Worm (Caenorhabditis elegans) whole organism, late embryonic: ENCODE measurements around the gene spe-6.

Experiments
- F13H6.1 ChIP-seq: sonication (generic microtip); optimal IDR thresholded peaks from 2 replicates; lab custom pipeline; 2016; ENCODE audit warnings: missing genetic modification characterization, missing compliant biosample characterization
- K02D7.2 ChIP-seq: sonication (generic microtip); optimal IDR thresholded peaks from 2 replicates; lab custom pipeline; 2017; ENCODE audit warnings: mild to moderate bottlenecking, missing genetic modification characterization, missing compliant biosample characterization
- K09A11.1 ChIP-seq: sonication (generic microtip); optimal IDR thresholded peaks from 2 replicates; lab custom pipeline; 2017; ENCODE audit warnings: antibody characterized with exemption, mild to moderate bottlenecking, missing genetic modification characterization, missing compliant biosample characterization; ENCODE audit not compliant: insufficient read depth
- T23F11.4 ChIP-seq: fragments of 200-800 bp; sonication (Bioruptor generic); optimal IDR thresholded peaks from 2 replicates; lab custom pipeline; 2018; ENCODE audit warnings: mild to moderate bottlenecking, missing genetic modification characterization, missing compliant biosample characterization
- ahr-1 ChIP-seq: sonication (generic microtip); optimal IDR thresholded peaks from 2 replicates; lab custom pipeline; 2016; ENCODE audit warnings: missing genetic modification characterization, missing compliant biosample characterization
- ama-1 ChIP-seq: fragments of 150-350 bp; optimal IDR thresholded peaks from 2 replicates; lab custom pipeline; 2014
- ceh-18 ChIP-seq: sonication (generic microtip); optimal IDR thresholded peaks from 2 replicates; lab custom pipeline; 2016; ENCODE audit warnings: missing genetic modification characterization, missing compliant biosample characterization
- ceh-2 ChIP-seq: sonication (generic microtip); optimal IDR thresholded peaks from 2 replicates; lab custom pipeline; 2016; ENCODE audit warnings: missing genotype, missing genetic modification characterization, missing compliant biosample characterization
- ceh-22 ChIP-seq: sonication (generic microtip); optimal IDR thresholded peaks from 2 replicates; lab custom pipeline; 2017; ENCODE audit warnings: missing biosample characterization, missing genetic modification characterization
- ceh-30 ChIP-seq: fragments of 150-350 bp; optimal IDR thresholded peaks from 2 replicates; lab custom pipeline; 2014; ENCODE audit warnings: missing biosample characterization, missing genetic modification characterization
- ceh-31 ChIP-seq: sonication (generic microtip); optimal IDR thresholded peaks from 2 replicates; lab custom pipeline; 2016; ENCODE audit warnings: missing genetic modification characterization, missing compliant biosample characterization
- ceh-34 ChIP-seq: sonication (generic microtip); optimal IDR thresholded peaks from 2 replicates; lab custom pipeline; 2016; ENCODE audit warnings: mild to moderate bottlenecking, missing genetic modification characterization, missing compliant biosample characterization
- ceh-45 ChIP-seq: fragments of 200-800 bp; sonication (Bioruptor generic); IDR thresholded peaks from 2 replicates; pipeline ENCODE4 v1.3.6; 2022; ENCODE audit warnings: missing genetic modification reagents, missing genetic modification characterization, missing compliant biosample characterization
- ceh-6 ChIP-seq: fragments of 200-800 bp; sonication (Bioruptor generic); optimal IDR thresholded peaks from 2 replicates; lab custom pipeline; 2018; ENCODE audit warnings: mild to moderate bottlenecking, missing genetic modification characterization, missing compliant biosample characterization
- ceh-9 ChIP-seq: sonication (generic microtip); optimal IDR thresholded peaks from 2 replicates; lab custom pipeline; 2016; ENCODE audit warnings: mild to moderate bottlenecking, missing genetic modification characterization, inconsistent platforms, missing compliant biosample characterization
- ets-4 ChIP-seq: sonication (generic microtip); optimal IDR thresholded peaks from 2 replicates; lab custom pipeline; 2016; ENCODE audit warnings: missing genetic modification characterization, missing compliant biosample characterization
- fax-1 ChIP-seq: sonication (generic microtip); optimal IDR thresholded peaks from 2 replicates; lab custom pipeline; 2016; ENCODE audit warnings: missing genotype, missing genetic modification characterization, missing compliant biosample characterization
- fkh-6 ChIP-seq: sonication (generic microtip); optimal IDR thresholded peaks from 2 replicates; lab custom pipeline; 2016; ENCODE audit warnings: missing genetic modification characterization, missing compliant biosample characterization
- gmeb-2 ChIP-seq: sonication (generic microtip); optimal IDR thresholded peaks from 2 replicates; lab custom pipeline; 2016; ENCODE audit warnings: missing genetic modification characterization, inconsistent platforms, missing compliant biosample characterization
- hlh-13 ChIP-seq: fragments of 200-800 bp; sonication (Bioruptor generic); optimal IDR thresholded peaks from 2 replicates; lab custom pipeline; 2018; ENCODE audit warnings: mild to moderate bottlenecking, missing genetic modification characterization, missing compliant biosample characterization
- hlh-30 ChIP-seq: sonication (generic microtip); optimal IDR thresholded peaks from 2 replicates; lab custom pipeline; 2017; ENCODE audit warnings: antibody characterized with exemption, missing genetic modification characterization, missing compliant biosample characterization; ENCODE audit not compliant: insufficient read depth
- hlh-6 ChIP-seq: sonication (generic microtip); optimal IDR thresholded peaks from 2 replicates; lab custom pipeline; 2016; ENCODE audit warnings: missing genotype, missing genetic modification characterization, missing compliant biosample characterization
- lim-6 ChIP-seq: sonication (generic microtip); optimal IDR thresholded peaks from 2 replicates; lab custom pipeline; 2016; ENCODE audit warnings: missing genetic modification characterization, missing compliant biosample characterization
- lin-11 ChIP-seq: fragments of 200-800 bp; sonication (Bioruptor generic); optimal IDR thresholded peaks from 2 replicates; lab custom pipeline; 2018; ENCODE audit warnings: mild to moderate bottlenecking, missing genetic modification characterization, missing compliant biosample characterization
- madf-2 ChIP-seq: sonication (generic microtip); optimal IDR thresholded peaks from 2 replicates; lab custom pipeline; 2017; ENCODE audit warnings: missing genetic modification characterization, missing compliant biosample characterization
- mec-3 ChIP-seq: sonication (generic microtip); optimal IDR thresholded peaks from 2 replicates; lab custom pipeline; 2016; ENCODE audit warnings: borderline replicate concordance, missing genetic modification characterization, missing compliant biosample characterization
- nhr-232 ChIP-seq: sonication (generic microtip); optimal IDR thresholded peaks from 2 replicates; lab custom pipeline; 2016; ENCODE audit warnings: missing genetic modification characterization, missing compliant biosample characterization
- npax-4 ChIP-seq: sonication (generic microtip); optimal IDR thresholded peaks from 2 replicates; lab custom pipeline; 2016; ENCODE audit warnings: missing genetic modification characterization, missing compliant biosample characterization
- pag-3 ChIP-seq: sonication (generic microtip); optimal IDR thresholded peaks from 2 replicates; lab custom pipeline; 2016; ENCODE audit warnings: missing compliant biosample characterization, missing genetic modification characterization, borderline replicate concordance
- pat-9 ChIP-seq: fragments of 200-800 bp; sonication (Bioruptor generic); optimal IDR thresholded peaks from 2 replicates; lab custom pipeline; 2018; ENCODE audit warnings: mild to moderate bottlenecking, missing genetic modification characterization, moderate library complexity, missing compliant biosample characterization
- pax-1 ChIP-seq: fragments of 150-350 bp; optimal IDR thresholded peaks from 2 replicates; lab custom pipeline; 2014; ENCODE audit warnings: missing biosample characterization, missing genetic modification characterization
- pha-4 ChIP-seq: fragments of 150-350 bp; optimal IDR thresholded peaks from 2 replicates; lab custom pipeline; 2018; ENCODE audit warnings: missing biosample characterization, missing genetic modification reagents, missing genetic modification characterization
- pqm-1 ChIP-seq: sonication (generic microtip); optimal IDR thresholded peaks from 2 replicates; lab custom pipeline; 2016; ENCODE audit warnings: missing genetic modification characterization, missing compliant biosample characterization
- pros-1 ChIP-seq: fragments of 150-350 bp; optimal IDR thresholded peaks from 2 replicates; lab custom pipeline; 2014; ENCODE audit warnings: missing biosample characterization, missing genetic modification reagents, missing genetic modification characterization
- sdc-2 ChIP-seq: sonication (generic microtip); optimal IDR thresholded peaks from 2 replicates; lab custom pipeline; 2016; ENCODE audit warnings: missing genotype, missing genetic modification characterization, missing compliant biosample characterization
- sox-2 ChIP-seq: fragments of 200-800 bp; sonication (Bioruptor generic); IDR thresholded peaks from 2 replicates; pipeline ENCODE4 v1.3.6; 2022; ENCODE audit warnings: missing genetic modification reagents, missing genetic modification characterization, missing compliant biosample characterization
- syd-9 ChIP-seq: sonication (generic microtip); optimal IDR thresholded peaks from 2 replicates; lab custom pipeline; 2016; ENCODE audit warnings: mild to moderate bottlenecking, missing genetic modification characterization, moderate library complexity, missing compliant biosample characterization
- tbx-2 ChIP-seq: sonication (generic microtip); optimal IDR thresholded peaks from 2 replicates; lab custom pipeline; 2016; ENCODE audit warnings: missing genetic modification characterization, missing compliant biosample characterization
- unc-86 ChIP-seq: sonication (generic microtip); optimal IDR thresholded peaks from 2 replicates; lab custom pipeline; 2016; ENCODE audit warnings: missing genetic modification characterization, missing compliant biosample characterization

The spe-6 gene

DNA sequence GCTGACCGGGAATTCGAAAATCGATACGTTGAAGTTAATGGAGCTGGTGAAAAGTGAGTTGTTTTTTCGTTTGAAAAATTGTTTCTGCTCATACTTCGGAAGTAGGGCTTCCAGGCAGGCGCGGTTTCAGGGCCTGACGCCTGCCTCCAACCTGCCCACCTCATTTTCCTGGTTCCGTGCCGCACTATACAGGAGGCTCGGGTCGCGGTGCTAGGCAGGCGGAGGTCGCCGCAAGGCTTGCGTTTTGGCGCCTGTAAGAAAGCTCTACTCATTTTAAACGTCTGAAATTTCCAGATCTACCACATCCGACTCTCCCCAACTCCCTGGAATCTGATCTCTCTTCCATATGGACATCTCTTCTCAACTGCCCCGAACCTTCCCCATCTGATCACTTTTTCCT lies 39.7 kb downstream of the spe-6 start:
- no peak for TF ChIP-seq fax-1

DNA sequence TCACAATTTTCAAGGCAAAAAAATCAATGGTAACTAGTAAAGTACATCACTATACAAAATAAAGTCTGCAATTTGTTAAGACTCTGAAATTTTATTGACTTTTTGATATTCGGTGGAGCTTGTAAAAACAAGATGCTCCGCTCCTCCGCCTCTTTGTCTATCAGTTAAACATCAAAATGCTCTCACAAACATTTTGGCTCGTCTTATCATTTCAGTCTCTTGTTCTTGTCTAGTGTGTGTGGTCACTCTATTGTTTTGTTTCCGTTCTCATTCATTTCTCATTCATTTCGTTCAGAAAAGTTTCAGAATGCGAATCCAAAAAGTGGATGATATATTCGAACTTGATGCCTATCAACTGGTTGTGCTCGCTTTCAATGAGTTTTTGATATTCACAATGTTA lies 42.8 kb downstream of the spe-6 start, which contains the start of gene Y66D12A.13:
Gene Y66D12A.13, plus strand, starts transcription at position 301 of the 400 bp plus-strand sequence.
- no peak for TF ChIP-seq pat-9 (tag; lab: Kevin White, UChicago)
- no peak for TF ChIP-seq T23F11.4 (GFP tag; lab: Kevin White, UChicago)
- TF ChIP-seq ahr-1 (tag; lab: Kevin White, UChicago): no peak
- TF ChIP-seq lim-6 (tag; lab: Kevin White, UChicago): no peak
- TF ChIP-seq pha-4 (tag; lab: Kevin White, UChicago): no peak
- TF ChIP-seq unc-86: no peak
- no peak for TF ChIP-seq npax-4
- TF ChIP-seq madf-2 (tag; lab: Kevin White, UChicago): no peak
- TF ChIP-seq ets-4 (tag; lab: Kevin White, UChicago): no peak
- no peak for TF ChIP-seq K09A11.1 (tag; lab: Kevin White, UChicago)
- TF ChIP-seq ceh-18 (tag; lab: Kevin White, UChicago): no peak
- TF ChIP-seq nhr-232 (tag; lab: Kevin White, UChicago): no peak
- TF ChIP-seq sox-2: no peak
- TF ChIP-seq ceh-2: no peak
- TF ChIP-seq pax-1 (tag; lab: Kevin White, UChicago): no peak
- TF ChIP-seq ceh-34 (tag; lab: Kevin White, UChicago): no peak
- TF ChIP-seq pqm-1 (tag; lab: Kevin White, UChicago): no peak
- TF ChIP-seq tbx-2: no peak
- no peak for TF ChIP-seq hlh-13 (GFP tag; lab: Kevin White, UChicago)
- no peak for TF ChIP-seq ceh-30
- TF ChIP-seq, all 69 proteins: peak for 0

DNA sequence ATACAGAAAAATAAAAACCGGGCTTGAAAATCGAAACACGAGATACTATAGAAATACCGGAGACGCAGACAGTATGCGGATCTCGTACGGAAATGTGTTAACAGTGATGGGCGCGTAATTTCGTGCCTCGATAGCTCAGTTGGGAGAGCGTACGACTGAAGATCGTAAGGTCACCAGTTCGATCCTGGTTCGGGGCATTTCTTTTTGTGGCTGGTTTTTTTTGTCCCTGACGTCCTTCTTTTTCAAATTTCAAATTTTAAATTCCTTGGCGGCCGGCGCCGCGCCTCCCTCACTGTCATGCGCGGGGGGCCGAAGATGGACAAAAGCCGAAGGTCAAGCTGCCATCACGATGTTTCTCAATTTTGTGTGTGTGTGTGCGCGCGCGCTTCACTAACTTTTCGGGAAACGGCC lies 49.4 kb downstream of the spe-6 start:
- TF ChIP-seq gmeb-2 (tag; lab: Kevin White, UChicago) (no peak), hlh-6 (no peak), F13H6.1 (tag; lab: Kevin White, UChicago) (no peak), ceh-45 (GFP tag; lab: Robert Waterston, UW) (no peak), madf-2 (tag; lab: Kevin White, UChicago) (no peak), ceh-9 (tag; lab: Kevin White, UChicago) (no peak), lin-11 (tag; lab: Kevin White, UChicago) (no peak), pha-4 (tag; lab: Kevin White, UChicago) (no peak), ama-1 (no peak), ahr-1 (tag; lab: Kevin White, UChicago) (no peak), pag-3 (tag; lab: Kevin White, UChicago) (no peak), hlh-30 (no peak), ceh-6 (GFP tag; lab: Kevin White, UChicago) (no peak), mec-3 (tag; lab: Kevin White, UChicago) (no peak)

DNA sequence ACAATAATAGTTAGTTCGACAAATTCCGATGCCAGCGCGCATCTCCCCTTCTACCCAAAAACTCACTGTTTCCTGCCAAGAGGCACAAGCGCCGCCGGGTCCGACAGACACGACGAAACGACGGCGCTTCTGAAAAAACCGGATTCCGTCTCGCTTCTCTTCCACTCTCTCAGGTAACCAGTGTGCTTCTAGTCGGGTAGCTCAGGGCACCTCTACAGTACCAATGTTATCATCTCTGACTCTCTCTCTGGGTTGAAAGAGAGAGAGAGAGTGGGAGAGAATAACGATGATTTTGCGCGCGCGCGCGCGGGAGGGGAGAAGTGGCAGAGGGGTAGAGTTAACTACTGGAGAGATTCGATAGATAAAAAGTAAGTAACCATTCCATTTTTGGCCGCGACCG lies 51.6 kb downstream of the spe-6 start:
- no peak for TF ChIP-seq T23F11.4 (GFP tag; lab: Kevin White, UChicago)
- peak; percentile 30 for TF ChIP-seq ceh-31
- peak; percentile 31 for TF ChIP-seq pros-1 (tag; lab: Kevin White, UChicago)
- no peak for TF ChIP-seq sdc-2

DNA sequence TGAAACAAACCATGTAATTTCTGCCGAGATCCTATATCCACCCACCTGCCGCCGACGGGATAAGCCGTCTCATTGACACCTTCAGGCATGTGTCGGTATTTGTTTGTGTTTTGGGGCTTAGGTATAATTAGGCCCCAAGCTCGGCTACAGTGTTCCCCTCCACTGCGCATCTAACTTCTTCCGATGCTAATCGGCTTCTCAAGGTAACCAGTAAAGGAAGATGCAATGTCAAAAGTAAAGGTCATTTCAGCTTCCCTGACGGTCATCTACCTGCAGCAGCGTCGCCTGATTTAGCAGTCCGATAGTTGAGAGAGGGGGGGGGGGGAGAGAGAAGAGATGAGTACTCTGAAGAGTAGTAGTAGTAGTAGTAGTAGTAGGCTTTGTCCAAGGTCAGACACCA lies 53.0 kb downstream of the spe-6 start:
- no peak for TF ChIP-seq ceh-31
- TF ChIP-seq ceh-30: no peak
- no peak for TF ChIP-seq nhr-232 (tag; lab: Kevin White, UChicago)
- no peak for TF ChIP-seq K02D7.2
- TF ChIP-seq fkh-6 (tag; lab: Kevin White, UChicago): no peak
- TF ChIP-seq madf-2 (tag; lab: Kevin White, UChicago): no peak
- TF ChIP-seq ceh-22 (tag; lab: Kevin White, UChicago): no peak
- no peak for TF ChIP-seq syd-9 (tag; lab: Kevin White, UChicago)
- TF ChIP-seq hlh-30: no peak
